Fruit fly (Drosophila melanogaster) whole organism, embryonic: ENCODE data around the gene Torsin.

ENCODE experiments used
- Adf1 ChIP-seq: fragments of 200-800 bp; sonication (Bioruptor generic); IDR thresholded peaks from 2 replicates; pipeline ENCODE4 v1.3.6; 2022; ENCODE audit warnings: missing biosample characterization, missing genetic modification characterization
- Blimp-1 ChIP-seq: fragments of 200-800 bp; sonication (Bioruptor generic); optimal IDR thresholded peaks from 3 replicates; lab custom pipeline; 2018; ENCODE audit warnings: missing biosample characterization, missing genetic modification characterization, mild to moderate bottlenecking, moderate library complexity, missing genetic modification reagents
- C15 ChIP-seq: fragments of 200-800 bp; sonication (Bioruptor generic); IDR thresholded peaks from 3 replicates; pipeline ENCODE4 v1.3.6; 2022; ENCODE audit warnings: missing biosample characterization, missing genetic modification characterization
- CG10209 ChIP-seq: fragments of 200-800 bp; sonication (Bioruptor generic); optimal IDR thresholded peaks from 3 replicates; lab custom pipeline; 2017; ENCODE audit warnings: missing biosample characterization, mild to moderate bottlenecking, missing genetic modification characterization, missing genetic modification reagents
- CG10366 ChIP-seq: fragments of 200-800 bp; sonication (Bioruptor generic); IDR thresholded peaks from 2 replicates; pipeline ENCODE4 v1.3.6; 2022; ENCODE audit warnings: missing biosample characterization, missing genetic modification characterization
- CG12071 ChIP-seq: fragments of 200-800 bp; sonication (Bioruptor generic); optimal IDR thresholded peaks from 3 replicates; lab custom pipeline; 2018; ENCODE audit warnings: missing biosample characterization, mild to moderate bottlenecking, missing genetic modification characterization
- CG12219 ChIP-seq: fragments of 200-800 bp; sonication (Bioruptor generic); optimal IDR thresholded peaks from 3 replicates; lab custom pipeline; 2018; ENCODE audit warnings: missing biosample characterization, mild to moderate bottlenecking, missing genetic modification characterization
- CG12659 ChIP-seq: fragments of 200-800 bp; sonication (Bioruptor generic); optimal IDR thresholded peaks from 3 replicates; lab custom pipeline; 2017; ENCODE audit warnings: mild to moderate bottlenecking, missing biosample characterization, missing genetic modification reagents, missing genetic modification characterization
- CG14441 ChIP-seq: fragments of 200-800 bp; sonication (Bioruptor generic); IDR thresholded peaks from 2 replicates; pipeline ENCODE4 v1.3.6; 2022; ENCODE audit warnings: missing biosample characterization, missing genetic modification characterization
- CG14965 ChIP-seq: fragments of 200-800 bp; sonication (Bioruptor generic); optimal IDR thresholded peaks from 2 replicates; lab custom pipeline; 2016; ENCODE audit warnings: missing biosample characterization, missing genetic modification characterization, borderline replicate concordance
- CG15479 ChIP-seq: fragments of 200-800 bp; sonication (Bioruptor generic); optimal IDR thresholded peaks from 3 replicates; lab custom pipeline; 2019; ENCODE audit warnings: missing biosample characterization, mild to moderate bottlenecking, missing genetic modification characterization, moderate library complexity
- CG15514 ChIP-seq: fragments of 200-800 bp; sonication (Bioruptor generic); optimal IDR thresholded peaks from 3 replicates; lab custom pipeline; 2017; ENCODE audit warnings: missing biosample characterization, missing genetic modification characterization, mild to moderate bottlenecking, moderate library complexity, missing genetic modification reagents
- CG2202 ChIP-seq: fragments of 200-800 bp; sonication (Bioruptor generic); optimal IDR thresholded peaks from 2 replicates; lab custom pipeline; 2018; ENCODE audit warnings: missing biosample characterization, mild to moderate bottlenecking, missing genetic modification characterization
- CG31224 ChIP-seq: fragments of 200-800 bp; sonication (Bioruptor generic); IDR thresholded peaks from 2 replicates; pipeline ENCODE4 v1.3.6; 2022; ENCODE audit warnings: missing biosample characterization, missing genetic modification characterization
- CG34376 ChIP-seq: fragments of 200-800 bp; sonication (Bioruptor generic); optimal IDR thresholded peaks from 2 replicates; lab custom pipeline; 2018; ENCODE audit warnings: missing biosample characterization, mild to moderate bottlenecking, missing genetic modification characterization
- CG34422 ChIP-seq: fragments of 200-800 bp; sonication (Bioruptor generic); IDR thresholded peaks from 3 replicates; pipeline ENCODE4 v1.3.6; 2022; ENCODE audit warnings: missing biosample characterization, missing genetic modification characterization
- CG4820 ChIP-seq: fragments of 200-800 bp; sonication (Bioruptor generic); optimal IDR thresholded peaks from 3 replicates; lab custom pipeline; 2016; ENCODE audit warnings: missing biosample characterization, missing genetic modification characterization
- CG6272 ChIP-seq: fragments of 200-800 bp; sonication (Bioruptor generic); IDR thresholded peaks from 2 replicates; pipeline ENCODE4 v1.3.6; 2022; ENCODE audit warnings: missing biosample characterization, missing genetic modification characterization
- CG6689 ChIP-seq: fragments of 200-800 bp; sonication (Bioruptor generic); IDR thresholded peaks from 2 replicates; pipeline ENCODE4 v1.3.6; 2022; ENCODE audit warnings: missing biosample characterization, missing genetic modification characterization
- CG7786 ChIP-seq: fragments of 200-800 bp; sonication (Bioruptor generic); optimal IDR thresholded peaks from 2 replicates; lab custom pipeline; 2016; ENCODE audit warnings: missing biosample characterization, missing genetic modification characterization
- CG7963 ChIP-seq: fragments of 200-800 bp; sonication (Bioruptor generic); IDR thresholded peaks from 3 replicates; pipeline ENCODE4 v1.3.6; 2022; ENCODE audit warnings: missing biosample characterization, missing genetic modification characterization; ENCODE audit not compliant: partially characterized antibody
- Camta ChIP-seq: fragments of 200-800 bp; sonication (Bioruptor generic); optimal IDR thresholded peaks from 2 replicates; lab custom pipeline; 2016; ENCODE audit warnings: missing biosample characterization, missing genetic modification characterization
- Dad ChIP-seq: fragments of 200-800 bp; sonication (Bioruptor generic); optimal IDR thresholded peaks from 3 replicates; lab custom pipeline; 2016; ENCODE audit warnings: missing biosample characterization, missing genetic modification characterization
- Dek ChIP-seq: fragments of 200-800 bp; sonication (Bioruptor generic); optimal IDR thresholded peaks from 3 replicates; lab custom pipeline; 2019; ENCODE audit warnings: missing biosample characterization, mild to moderate bottlenecking, missing genetic modification characterization, moderate library complexity
- Doc3 ChIP-seq: fragments of 200-800 bp; sonication (Bioruptor generic); IDR thresholded peaks from 3 replicates; pipeline ENCODE4 v1.3.6; 2022; ENCODE audit warnings: missing biosample characterization, missing genetic modification characterization; ENCODE audit not compliant: partially characterized antibody
- Eip74EF ChIP-seq, 2 experiments: fragments of 200-800 bp in 1 of 2; fragments of >200 bp in 1 of 2; sonication (Bioruptor generic) in 1 of 2; optimal IDR thresholded peaks; 2 replicates each; lab custom pipeline; 2017 to 2019; ENCODE audit warnings: missing biosample characterization in 2 of 2, missing genetic modification characterization in 2 of 2, mild to moderate bottlenecking in 1 of 2, moderate library complexity in 1 of 2
- Lim3 ChIP-seq: fragments of 200-800 bp; sonication (Bioruptor generic); IDR thresholded peaks from 2 replicates; pipeline ENCODE4 v1.3.6; 2022; ENCODE audit warnings: missing biosample characterization, missing genetic modification characterization
- Meics ChIP-seq: fragments of 200-800 bp; sonication (Bioruptor generic); optimal IDR thresholded peaks from 2 replicates; lab custom pipeline; 2017; ENCODE audit warnings: missing biosample characterization, mild to moderate bottlenecking, missing genetic modification characterization
- Nf-YA ChIP-seq: fragments of 200-800 bp; sonication (Bioruptor generic); IDR thresholded peaks from 2 replicates; pipeline ENCODE4 v1.3.6; 2022; ENCODE audit warnings: missing biosample characterization, missing genetic modification characterization
- Six4 ChIP-seq: fragments of 200-800 bp; sonication (Bioruptor generic); optimal IDR thresholded peaks from 2 replicates; lab custom pipeline; 2016; ENCODE audit warnings: missing biosample characterization, missing genetic modification characterization
- Usf ChIP-seq: fragments of 200-800 bp; sonication (Bioruptor generic); optimal IDR thresholded peaks from 2 replicates; lab custom pipeline; 2017; ENCODE audit warnings: missing genotype, missing biosample characterization, missing genetic modification characterization
- Xbp1 ChIP-seq: fragments of 200-800 bp; sonication (Bioruptor generic); optimal IDR thresholded peaks from 3 replicates; lab custom pipeline; 2016; ENCODE audit warnings: missing biosample characterization, mild to moderate bottlenecking, missing genetic modification characterization
- YL-1 ChIP-seq: fragments of 200-800 bp; sonication (Bioruptor generic); optimal IDR thresholded peaks from 3 replicates; lab custom pipeline; 2017; ENCODE audit warnings: missing biosample characterization, mild to moderate bottlenecking, missing genetic modification characterization
- ato ChIP-seq: fragments of 200-800 bp; sonication (Bioruptor generic); IDR thresholded peaks from 2 replicates; pipeline ENCODE4 v1.3.6; 2022; ENCODE audit warnings: missing biosample characterization, missing genetic modification characterization; ENCODE audit not compliant: partially characterized antibody
- chinmo ChIP-seq: fragments of 200-800 bp; sonication (Bioruptor generic); IDR thresholded peaks from 4 replicates; pipeline ENCODE4 v1.3.6; 2022; ENCODE audit warnings: missing biosample characterization, missing genetic modification characterization; ENCODE audit not compliant: partially characterized antibody
- da ChIP-seq: fragments of 200-800 bp; sonication (Bioruptor generic); optimal IDR thresholded peaks from 2 replicates; lab custom pipeline; 2016; ENCODE audit warnings: missing biosample characterization, missing genetic modification characterization
- ewg ChIP-seq: fragments of 200-800 bp; sonication (Bioruptor generic); optimal IDR thresholded peaks from 3 replicates; lab custom pipeline; 2017; ENCODE audit warnings: mild to moderate bottlenecking, missing biosample characterization, missing genetic modification reagents, missing genetic modification characterization
- fd3F ChIP-seq: fragments of 200-800 bp; sonication (Bioruptor generic); optimal IDR thresholded peaks from 2 replicates; lab custom pipeline; 2018; ENCODE audit warnings: missing biosample characterization, mild to moderate bottlenecking, missing genetic modification characterization, moderate library complexity
- fd96Cb ChIP-seq: fragments of 200-800 bp; sonication (Bioruptor generic); optimal IDR thresholded peaks from 2 replicates; lab custom pipeline; 2018; ENCODE audit warnings: missing biosample characterization, mild to moderate bottlenecking, missing genetic modification characterization, moderate library complexity
- gsb-n ChIP-seq: fragments of 200-800 bp; sonication (Bioruptor generic); optimal IDR thresholded peaks from 3 replicates; lab custom pipeline; 2018; ENCODE audit warnings: missing biosample characterization, mild to moderate bottlenecking, missing genetic modification characterization
- h ChIP-seq: fragments of >200 bp; optimal IDR thresholded peaks from 2 replicates; lab custom pipeline; 2017
- jumu ChIP-seq: fragments of 200-800 bp; sonication (Bioruptor generic); optimal IDR thresholded peaks from 3 replicates; lab custom pipeline; 2016; ENCODE audit warnings: missing biosample characterization, missing genetic modification characterization
- kay ChIP-seq: fragments of 200-800 bp; sonication (Bioruptor generic); optimal IDR thresholded peaks from 2 replicates; lab custom pipeline; 2016; ENCODE audit warnings: missing biosample characterization, missing genetic modification characterization
- klu ChIP-seq: fragments of 200-800 bp; sonication (Bioruptor generic); IDR thresholded peaks from 2 replicates; pipeline ENCODE4 v1.3.6; 2022; ENCODE audit warnings: missing biosample characterization, missing genetic modification characterization
- lmd ChIP-seq: fragments of 200-800 bp; sonication (Bioruptor generic); IDR thresholded peaks from 2 replicates; pipeline ENCODE4 v1.3.6; 2022; ENCODE audit warnings: missing biosample characterization, missing genetic modification characterization
- p53 ChIP-seq: fragments of 200-800 bp; sonication (Bioruptor generic); optimal IDR thresholded peaks from 2 replicates; lab custom pipeline; 2016; ENCODE audit warnings: missing biosample characterization, missing genetic modification characterization
- pb ChIP-seq: fragments of 200-800 bp; sonication (Bioruptor generic); optimal IDR thresholded peaks from 3 replicates; lab custom pipeline; 2016; ENCODE audit warnings: missing biosample characterization, missing genetic modification characterization
- stc ChIP-seq: fragments of 200-800 bp; sonication (Bioruptor generic); IDR thresholded peaks from 2 replicates; pipeline ENCODE4 v1.3.6; 2022; ENCODE audit warnings: missing biosample characterization, missing genetic modification characterization
- tin ChIP-seq: fragments of 200-800 bp; sonication (Bioruptor generic); optimal IDR thresholded peaks from 3 replicates; lab custom pipeline; 2016; ENCODE audit warnings: missing biosample characterization, missing genetic modification characterization
- tio ChIP-seq: fragments of 200-800 bp; sonication (Bioruptor generic); optimal IDR thresholded peaks from 2 replicates; lab custom pipeline; 2017; ENCODE audit warnings: missing biosample characterization, missing genetic modification characterization, inconsistent platforms
- usp ChIP-seq: fragments of >200 bp; optimal IDR thresholded peaks from 2 replicates; lab custom pipeline; 2017; ENCODE audit warnings: missing biosample characterization, missing genetic modification characterization
- zen2 ChIP-seq: fragments of 200-800 bp; sonication (Bioruptor generic); IDR thresholded peaks from 3 replicates; pipeline ENCODE4 v1.3.6; 2022; ENCODE audit warnings: missing biosample characterization, missing genetic modification characterization; ENCODE audit not compliant: partially characterized antibody
- zfh1 ChIP-seq: fragments of 200-800 bp; sonication (Bioruptor generic); IDR thresholded peaks from 3 replicates; pipeline ENCODE4 v1.3.6; 2022; ENCODE audit warnings: missing biosample characterization, missing genetic modification characterization

The Torsin gene

DNA sequence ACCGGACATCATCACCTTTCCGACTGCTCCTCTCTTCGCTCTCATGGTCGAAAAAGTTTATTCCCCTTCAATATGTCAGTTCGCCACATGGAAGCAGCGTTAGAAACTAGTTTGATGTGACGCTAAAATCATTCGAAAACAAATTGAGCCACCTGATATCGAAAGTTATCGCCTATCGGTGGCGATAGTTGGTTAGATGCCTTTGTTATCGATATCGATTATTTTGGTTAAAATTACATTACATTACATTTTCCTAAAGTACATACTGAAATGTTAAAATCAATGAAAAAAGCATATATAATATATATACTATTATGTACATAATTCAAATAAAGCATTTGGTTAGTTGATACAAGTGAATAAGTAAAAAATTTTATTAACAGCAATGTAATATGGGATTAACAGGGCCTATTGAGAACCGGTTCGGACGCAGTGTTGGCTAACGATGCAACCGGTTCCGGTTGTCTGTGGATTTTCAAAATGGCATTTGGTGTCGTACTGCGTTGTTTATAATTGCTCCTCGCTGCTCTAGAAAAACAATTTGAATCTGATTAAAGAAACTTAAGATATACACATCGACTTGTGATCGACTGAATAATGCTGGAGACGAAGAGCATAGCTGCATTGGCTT lies 13.9 kb downstream of the Torsin start, which contains the start of the genes Alms1a and pon (continued):
- TF ChIP-seq ato = peak; percentile 90
- no peak for TF ChIP-seq fd96Cb (tag; lab: Kevin White, UChicago)
- TF ChIP-seq tin (GFP tag; lab: Kevin White, UChicago) = no peak
- TF ChIP-seq Dad = no peak
- no peak for TF ChIP-seq Xbp1 (GFP tag; lab: Kevin White, UChicago)
- no peak for TF ChIP-seq CG4820 (GFP tag; lab: Kevin White, UChicago)
- TF ChIP-seq fd3F = no peak
- no peak for TF ChIP-seq Nf-YA (GFP tag; lab: Robert Waterston, UW)
- TF ChIP-seq CG14965 (GFP tag; lab: Kevin White, UChicago) = no peak
- no peak for TF ChIP-seq zfh1
- no peak for TF ChIP-seq jumu
- no peak for TF ChIP-seq Camta
- TF ChIP-seq CG7786 (GFP tag; lab: Kevin White, UChicago) = no peak
- TF ChIP-seq CG2202 (tag; lab: Kevin White, UChicago) = no peak
- no peak for TF ChIP-seq lmd (GFP tag; lab: Robert Waterston, UW)
- no peak for TF ChIP-seq Usf
- no peak for TF ChIP-seq CG34422
- no peak for TF ChIP-seq CG12071
- no peak for TF ChIP-seq CG12659 (GFP tag; lab: Kevin White, UChicago)
- no peak for TF ChIP-seq usp (GFP tag; lab: Kevin White, UChicago)
- TF ChIP-seq Lim3 (GFP tag; lab: Robert Waterston, UW) = no peak
- TF ChIP-seq klu (GFP tag; lab: Robert Waterston, UW) = no peak
- peak; percentile 96 for TF ChIP-seq CG7963 (GFP tag; lab: Robert Waterston, UW)
- no peak for TF ChIP-seq Adf1 (GFP tag; lab: Robert Waterston, UW)
- TF ChIP-seq Six4 (GFP tag; lab: Kevin White, UChicago) = no peak
- TF ChIP-seq Doc3 (GFP tag; lab: Robert Waterston, UW) = peak; percentile 71; the same call in 2 of the 3 replicates
- no peak for TF ChIP-seq Meics
- no peak for TF ChIP-seq gsb-n (tag; lab: Kevin White, UChicago)
- TF ChIP-seq CG15514 = peak; percentile 94
- no peak for TF ChIP-seq kay (GFP tag; lab: Kevin White, UChicago)
- TF ChIP-seq stc (GFP tag; lab: Robert Waterston, UW) = no peak
- no peak for TF ChIP-seq CG10366 (GFP tag; lab: Robert Waterston, UW)
- no peak for TF ChIP-seq Eip74EF (GFP tag; optimal IDR thresholded peaks at IDR 0.05; lab: Kevin White, UChicago)
- no peak for TF ChIP-seq CG6272
- TF ChIP-seq Blimp-1 (GFP tag; lab: Kevin White, UChicago) = no peak
- no peak for TF ChIP-seq pb
- no peak for TF ChIP-seq Dek (tag; lab: Kevin White, UChicago)

DNA sequence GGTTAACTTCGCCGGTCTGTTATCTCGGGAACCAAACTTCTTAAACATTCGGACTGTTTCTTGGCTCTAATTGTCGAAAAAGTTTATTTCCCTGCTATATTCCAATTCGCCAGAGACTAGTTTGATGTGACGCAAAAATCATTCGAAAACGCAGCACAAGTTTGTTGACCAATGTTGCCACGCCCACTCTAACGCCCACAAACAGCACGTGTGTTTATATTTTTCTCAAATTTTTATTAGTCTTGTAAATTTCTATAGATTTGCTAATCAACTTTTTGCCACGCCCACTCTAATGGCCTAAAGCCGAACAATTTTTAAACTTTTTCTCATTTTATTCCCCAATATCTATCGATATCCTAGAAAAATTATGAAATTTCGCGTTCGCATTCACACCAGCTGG lies 19.0 kb downstream of the Torsin start, which contains the start of gene Alms1b:
Alms1b (minus strand) TSS at position 101 of the 400 bp plus-strand sequence.
- TF ChIP-seq YL-1 (GFP tag; lab: Kevin White, UChicago) = no peak
- TF ChIP-seq p53 (GFP tag; lab: Kevin White, UChicago) = no peak
- TF ChIP-seq Eip74EF (GFP tag; optimal IDR thresholded peaks at IDR 0.05; lab: Kevin White, UChicago) = no peak
- TF ChIP-seq da (GFP tag; lab: Kevin White, UChicago) = no peak
- no peak for TF ChIP-seq CG12219 (GFP tag; lab: Kevin White, UChicago)
- no peak for TF ChIP-seq CG14441 (GFP tag; lab: Robert Waterston, UW)
- no peak for TF ChIP-seq CG34376 (GFP tag; lab: Kevin White, UChicago)
- TF ChIP-seq ewg = no peak
- no peak for TF ChIP-seq C15
- TF ChIP-seq CG6689 (GFP tag; lab: Robert Waterston, UW) = no peak
- TF ChIP-seq CG10209 (GFP tag; lab: Kevin White, UChicago) = no peak
- TF ChIP-seq CG15479 (GFP tag; lab: Kevin White, UChicago) = no peak
- no peak for TF ChIP-seq chinmo (GFP tag; lab: Robert Waterston, UW)
- no peak for TF ChIP-seq CG31224 (GFP tag; lab: Robert Waterston, UW)
- TF ChIP-seq tio (GFP tag; lab: Kevin White, UChicago) = no peak
- no peak for TF ChIP-seq h (lab: Kevin White, UChicago)
- no peak for TF ChIP-seq zen2 (GFP tag; lab: Robert Waterston, UW)
